Worm (Caenorhabditis elegans): ENCODE results near the gene mif-2.
A peak's percentile ranks its signal among the peaks of the same experiment; 100 is the strongest.

ce11 chrV:12001747-12002456 is 23.6 kb upstream of the mif-2 start, which contains the start of gene gcy-33:
- TF ChIP-seq tab-1 (GFP tag; IDR thresholded peaks at IDR 0.05) (peak; percentile 99), med-1 (GFP tag; optimal IDR thresholded peaks at IDR 0.05; ENCODE audit: insufficient read depth) (peak; percentile 88), cog-1 (tag; optimal IDR thresholded peaks at IDR 0.05) (peak; percentile 85)

Measured in whole organism, midembryonic.